Fruit fly (Drosophila melanogaster): ENCODE results near the gene CG11436.

DNA sequence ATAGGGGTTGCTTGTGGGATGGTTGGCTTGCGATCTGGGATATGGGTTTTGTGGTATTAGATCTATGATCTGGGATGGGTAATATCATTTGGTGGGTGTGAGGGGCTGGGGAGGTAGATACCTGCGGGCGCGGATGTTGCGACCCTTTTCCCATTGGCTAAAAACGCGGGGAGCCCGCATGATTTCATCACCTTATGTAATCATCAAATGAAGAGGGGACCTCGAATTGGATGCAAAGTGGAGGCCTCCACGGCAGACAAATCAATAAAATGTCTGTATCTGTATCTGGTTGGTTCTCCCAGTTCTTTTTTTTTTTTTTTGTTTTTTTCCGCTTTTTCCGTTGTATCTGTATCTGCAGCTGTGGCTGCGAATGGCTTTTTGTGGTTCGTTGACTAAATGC lies 37.3 kb upstream of the CG11436 start:
- no peak for TF ChIP-seq CG9705 (GFP tag; optimal IDR thresholded peaks at IDR 0.05)
- TF ChIP-seq h (GFP tag; optimal IDR thresholded peaks at IDR 0.05) = no peak
- no peak for TF ChIP-seq Jra (GFP tag; optimal IDR thresholded peaks at IDR 0.05)
- no peak for TF ChIP-seq Hr78 (GFP tag; optimal IDR thresholded peaks at IDR 0.05)
- TF ChIP-seq Vsx2 (GFP tag; optimal IDR thresholded peaks at IDR 0.05; ENCODE audit: partially characterized antibody) = no peak
- TF ChIP-seq fru (GFP tag; optimal IDR thresholded peaks at IDR 0.05) = no peak
- TF ChIP-seq Hr83 (GFP tag; optimal IDR thresholded peaks at IDR 0.05; ENCODE audit: poor library complexity, severe bottlenecking) = no peak
- TF ChIP-seq lola (GFP tag; optimal IDR thresholded peaks at IDR 0.05) = no peak
- TF ChIP-seq Abd-B (GFP tag; optimal IDR thresholded peaks at IDR 0.05) = no peak
- TF ChIP-seq Rel (GFP tag; optimal IDR thresholded peaks at IDR 0.05) = no peak
- TF ChIP-seq Rel (tag; optimal IDR thresholded peaks at IDR 0.05) = no peak
